Fruit fly (Drosophila melanogaster): Measurements from ENCODE around the gene CG10177.

dm6 chr3R:23557244-23557643 is 35.9 kb upstream of the CG10177 start, which contains the start of gene beat-IV:
- TF ChIP-seq psq (optimal IDR thresholded peaks at IDR 0.05), result no peak
- TF ChIP-seq CG8478 (optimal IDR thresholded peaks at IDR 0.05), result no peak
- no peak for TF ChIP-seq pan (optimal IDR thresholded peaks at IDR 0.05)
- no peak for TF ChIP-seq usp (GFP tag; optimal IDR thresholded peaks at IDR 0.05)
- TF ChIP-seq EcR (GFP tag; optimal IDR thresholded peaks at IDR 0.05), result no peak
- no peak for TF ChIP-seq Dll (optimal IDR thresholded peaks at IDR 0.05)

All from whole organism.